Fruit fly (Drosophila melanogaster) whole organism, embryonic: ENCODE results near the gene RfC4.

ENCODE experiments used
- Antp ChIP-seq: fragments of 200-800 bp; sonication (Bioruptor generic); optimal IDR thresholded peaks from 3 replicates; lab custom pipeline; 2016; ENCODE audit warnings: missing biosample characterization, missing genetic modification characterization
- B-H2 ChIP-seq: fragments of 200-800 bp; sonication (Bioruptor generic); optimal IDR thresholded peaks from 2 replicates; lab custom pipeline; 2018; ENCODE audit warnings: missing biosample characterization, mild to moderate bottlenecking, missing genetic modification characterization
- CG1024 ChIP-seq: fragments of 200-800 bp; sonication (Bioruptor generic); IDR thresholded peaks from 2 replicates; pipeline ENCODE4 v1.3.6; 2022; ENCODE audit warnings: missing biosample characterization, missing genetic modification characterization
- CG10543 ChIP-seq: fragments of 200-800 bp; sonication (Bioruptor generic); optimal IDR thresholded peaks from 3 replicates; lab custom pipeline; 2017; ENCODE audit warnings: missing biosample characterization, mild to moderate bottlenecking, missing genetic modification characterization, moderate library complexity
- CG12659 ChIP-seq: fragments of 200-800 bp; sonication (Bioruptor generic); optimal IDR thresholded peaks from 3 replicates; lab custom pipeline; 2017; ENCODE audit warnings: mild to moderate bottlenecking, missing biosample characterization, missing genetic modification reagents, missing genetic modification characterization
- CG14441 ChIP-seq: fragments of 200-800 bp; sonication (Bioruptor generic); IDR thresholded peaks from 2 replicates; pipeline ENCODE4 v1.3.6; 2022; ENCODE audit warnings: missing biosample characterization, missing genetic modification characterization
- CG16815 ChIP-seq: fragments of 200-800 bp; sonication (Bioruptor generic); optimal IDR thresholded peaks from 3 replicates; lab custom pipeline; 2017; ENCODE audit warnings: missing biosample characterization, mild to moderate bottlenecking, missing genetic modification characterization
- CG17612 ChIP-seq: fragments of 200-800 bp; sonication (Bioruptor generic); IDR thresholded peaks from 2 replicates; pipeline ENCODE4 v1.3.6; 2022; ENCODE audit warnings: missing biosample characterization, missing genetic modification characterization
- CG18599 ChIP-seq: fragments of 200-800 bp; sonication (Bioruptor generic); optimal IDR thresholded peaks from 3 replicates; lab custom pipeline; 2017; ENCODE audit warnings: missing biosample characterization, missing genetic modification characterization, mild to moderate bottlenecking, moderate library complexity, missing genetic modification reagents
- CG2678 ChIP-seq: fragments of 200-800 bp; sonication (Bioruptor generic); optimal IDR thresholded peaks from 3 replicates; lab custom pipeline; 2019; ENCODE audit warnings: missing biosample characterization, mild to moderate bottlenecking, missing genetic modification characterization, moderate library complexity
- CG31441 ChIP-seq: fragments of 200-800 bp; sonication (Bioruptor generic); IDR thresholded peaks from 2 replicates; pipeline ENCODE4 v1.3.6; 2022; ENCODE audit warnings: missing biosample characterization, missing genetic modification characterization
- CG33213 ChIP-seq: fragments of 200-800 bp; sonication (Bioruptor generic); optimal IDR thresholded peaks from 3 replicates; lab custom pipeline; 2016; ENCODE audit warnings: missing biosample characterization, missing genetic modification characterization
- CG34224 ChIP-seq: fragments of 200-800 bp; sonication (Bioruptor generic); IDR thresholded peaks from 3 replicates; pipeline ENCODE4 v1.3.6; 2022; ENCODE audit warnings: missing biosample characterization, missing genetic modification characterization; ENCODE audit not compliant: partially characterized antibody
- CG4328 ChIP-seq: fragments of 200-800 bp; sonication (Bioruptor generic); optimal IDR thresholded peaks from 3 replicates; lab custom pipeline; 2017; ENCODE audit warnings: missing biosample characterization, missing genetic modification reagents, missing genetic modification characterization
- CG4707 ChIP-seq: fragments of 200-800 bp; sonication (Bioruptor generic); optimal IDR thresholded peaks from 2 replicates; lab custom pipeline; 2018; ENCODE audit warnings: missing biosample characterization, mild to moderate bottlenecking, missing genetic modification characterization, moderate library complexity
- CG4854 ChIP-seq: fragments of 200-800 bp; sonication (Bioruptor generic); optimal IDR thresholded peaks from 2 replicates; lab custom pipeline; 2016; ENCODE audit warnings: missing biosample characterization, missing genetic modification characterization, inconsistent platforms
- CG6765 ChIP-seq: fragments of 200-800 bp; sonication (Bioruptor generic); optimal IDR thresholded peaks from 3 replicates; lab custom pipeline; 2017; ENCODE audit warnings: missing biosample characterization, mild to moderate bottlenecking, missing genetic modification characterization
- CTCF ChIP-seq: fragments of 200-800 bp; sonication (Bioruptor generic); optimal IDR thresholded peaks from 2 replicates; lab custom pipeline; 2017; ENCODE audit warnings: missing biosample characterization, mild to moderate bottlenecking, missing genetic modification characterization, moderate library complexity
- Chrac-16 ChIP-seq: fragments of 200-800 bp; sonication (Bioruptor generic); optimal IDR thresholded peaks from 3 replicates; lab custom pipeline; 2016; ENCODE audit warnings: missing biosample characterization, missing genetic modification characterization
- Doc3 ChIP-seq: fragments of 200-800 bp; sonication (Bioruptor generic); IDR thresholded peaks from 3 replicates; pipeline ENCODE4 v1.3.6; 2022; ENCODE audit warnings: missing biosample characterization, missing genetic modification characterization; ENCODE audit not compliant: partially characterized antibody
- Dref ChIP-seq: fragments of 200-800 bp; sonication (Bioruptor generic); IDR thresholded peaks from 2 replicates; pipeline ENCODE4 v1.3.6; 2022; ENCODE audit warnings: missing biosample characterization, missing genetic modification characterization
- Ets97D ChIP-seq: fragments of 200-800 bp; sonication (Bioruptor generic); optimal IDR thresholded peaks from 3 replicates; lab custom pipeline; 2016; ENCODE audit warnings: missing biosample characterization, missing genetic modification characterization
- Fer2 ChIP-seq: fragments of 200-800 bp; sonication (Bioruptor generic); optimal IDR thresholded peaks from 2 replicates; lab custom pipeline; 2018; ENCODE audit warnings: missing biosample characterization, mild to moderate bottlenecking, missing genetic modification characterization, moderate library complexity
- Gug ChIP-seq: fragments of 200-800 bp; sonication (Bioruptor generic); IDR thresholded peaks from 4 replicates; pipeline ENCODE4 v1.3.6; 2022; ENCODE audit warnings: missing biosample characterization, missing genetic modification characterization
- MBD-R2 ChIP-seq: fragments of 200-800 bp; sonication (Bioruptor generic); IDR thresholded peaks from 2 replicates; pipeline ENCODE4 v1.3.6; 2022; ENCODE audit warnings: missing biosample characterization, missing genetic modification characterization
- MESR4 ChIP-seq: fragments of 200-800 bp; sonication (Bioruptor generic); optimal IDR thresholded peaks from 2 replicates; lab custom pipeline; 2018; ENCODE audit warnings: missing biosample characterization, mild to moderate bottlenecking, missing genetic modification characterization, moderate library complexity
- Taf1 ChIP-seq: fragments of 200-800 bp; sonication (Bioruptor generic); IDR thresholded peaks from 2 replicates; pipeline ENCODE4 v1.3.6; 2022; ENCODE audit warnings: missing biosample characterization, missing genetic modification characterization
- bigmax ChIP-seq: fragments of 200-800 bp; sonication (Bioruptor generic); optimal IDR thresholded peaks from 2 replicates; lab custom pipeline; 2018; ENCODE audit warnings: missing biosample characterization, mild to moderate bottlenecking, missing genetic modification characterization
- chif ChIP-seq, 2 experiments: fragments of 200-800 bp; sonication (Bioruptor generic); optimal IDR thresholded peaks; 3 replicates each; lab custom pipeline; 2016; ENCODE audit warnings: missing biosample characterization in 2 of 2, missing genetic modification characterization in 2 of 2
- chinmo ChIP-seq: fragments of 200-800 bp; sonication (Bioruptor generic); IDR thresholded peaks from 4 replicates; pipeline ENCODE4 v1.3.6; 2022; ENCODE audit warnings: missing biosample characterization, missing genetic modification characterization; ENCODE audit not compliant: partially characterized antibody
- dmrt11E ChIP-seq: fragments of 200-800 bp; sonication (Bioruptor generic); optimal IDR thresholded peaks from 3 replicates; lab custom pipeline; 2018; ENCODE audit warnings: missing biosample characterization, mild to moderate bottlenecking, missing genetic modification characterization, moderate library complexity
- fu2 ChIP-seq: fragments of 200-800 bp; sonication (Bioruptor generic); optimal IDR thresholded peaks from 2 replicates; lab custom pipeline; 2016; ENCODE audit warnings: missing biosample characterization, missing genetic modification characterization
- h ChIP-seq: fragments of >200 bp; optimal IDR thresholded peaks from 2 replicates; lab custom pipeline; 2017
- kni ChIP-seq: fragments of 200-800 bp; sonication (Bioruptor generic); optimal IDR thresholded peaks from 3 replicates; lab custom pipeline; 2017; ENCODE audit warnings: mild to moderate bottlenecking, missing biosample characterization, missing genetic modification reagents, missing genetic modification characterization
- mam ChIP-seq: fragments of 200-800 bp; sonication (Bioruptor generic); optimal IDR thresholded peaks from 3 replicates; lab custom pipeline; 2016; ENCODE audit warnings: missing biosample characterization, missing genetic modification characterization
- nau ChIP-seq: fragments of 200-800 bp; sonication (Bioruptor generic); optimal IDR thresholded peaks from 3 replicates; lab custom pipeline; 2017; ENCODE audit warnings: missing biosample characterization, mild to moderate bottlenecking, missing genetic modification characterization, missing genetic modification reagents
- nmo ChIP-seq: fragments of 200-800 bp; sonication (Bioruptor generic); optimal IDR thresholded peaks from 2 replicates; lab custom pipeline; 2018; ENCODE audit warnings: missing biosample characterization, mild to moderate bottlenecking, missing genetic modification characterization, moderate library complexity
- pan ChIP-seq, 4 experiments: fragments of >200 bp in 3 of 4; fragments of 200-800 bp in 1 of 4; sonication (Bioruptor generic) in 1 of 4; optimal IDR thresholded peaks in 3 of 4; IDR thresholded peaks in 1 of 4; 2 replicates each; pipeline versions ENCODE4 v1.3.6 to Lab custom; 2017 to 2022; ENCODE audit warnings: missing biosample characterization in 2 of 4, missing genetic modification characterization in 2 of 4, mixed read lengths in 1 of 4
- pho ChIP-seq: fragments of 200-800 bp; sonication (Bioruptor generic); optimal IDR thresholded peaks from 2 replicates; lab custom pipeline; 2016; ENCODE audit warnings: missing biosample characterization, missing genetic modification characterization
- pum ChIP-seq: fragments of 200-800 bp; sonication (Bioruptor generic); optimal IDR thresholded peaks from 2 replicates; lab custom pipeline; 2016; ENCODE audit warnings: missing biosample characterization, missing genetic modification characterization
- ro ChIP-seq: fragments of 200-800 bp; sonication (Bioruptor generic); IDR thresholded peaks from 2 replicates; pipeline ENCODE4 v1.3.6; 2022; ENCODE audit warnings: missing biosample characterization, missing genetic modification characterization
- run ChIP-seq: fragments of 200-800 bp; sonication (Bioruptor generic); optimal IDR thresholded peaks from 3 replicates; lab custom pipeline; 2018; ENCODE audit warnings: missing biosample characterization, mild to moderate bottlenecking, missing genetic modification characterization
- sim ChIP-seq: fragments of 200-800 bp; sonication (Bioruptor generic); IDR thresholded peaks from 2 replicates; pipeline ENCODE4 v1.3.6; 2022; ENCODE audit warnings: missing biosample characterization, missing genetic modification characterization
- sima ChIP-seq: fragments of 200-800 bp; sonication (Bioruptor generic); optimal IDR thresholded peaks from 2 replicates; lab custom pipeline; 2016; ENCODE audit warnings: missing biosample characterization, missing genetic modification characterization
- stc ChIP-seq: fragments of 200-800 bp; sonication (Bioruptor generic); IDR thresholded peaks from 2 replicates; pipeline ENCODE4 v1.3.6; 2022; ENCODE audit warnings: missing biosample characterization, missing genetic modification characterization
- trh ChIP-seq: fragments of 200-800 bp; sonication (Bioruptor generic); optimal IDR thresholded peaks from 2 replicates; lab custom pipeline; 2016; ENCODE audit warnings: missing biosample characterization, missing genetic modification characterization

The RfC4 gene

dm6 chr3L:4103258-4104247 lies 32.3 kb downstream of the RfC4 start, which contains the start of gene Fit1 (continued):
- TF ChIP-seq MESR4 (GFP tag; lab: Kevin White, UChicago) (peak; percentile 75), trh (no peak), CTCF (no peak), h (no peak), pum (GFP tag; lab: Kevin White, UChicago) (no peak), CG17612 (GFP tag; lab: Robert Waterston, UW) (no peak), CG16815 (GFP tag; lab: Kevin White, UChicago) (no peak), chinmo (peak; percentile 82), kni (GFP tag; lab: Kevin White, UChicago) (no peak), CG4854 (GFP tag; lab: Kevin White, UChicago) (no peak), Chrac-16 (no peak), Antp (GFP tag; lab: Kevin White, UChicago) (no peak), CG6765 (no peak), CG34224 (GFP tag; lab: Robert Waterston, UW) (peak; percentile 60), stc (GFP tag; lab: Robert Waterston, UW) (0 out of 2 replicates have a peak, but pooled peaks have one; percentile 30), Doc3 (GFP tag; lab: Robert Waterston, UW) (peak; percentile 51; the same call in 2 of the 3 replicates), pan (optimal IDR thresholded peaks at IDR 0.05; lab: Kevin White, UChicago) (no peak), pan (GFP tag; optimal IDR thresholded peaks at IDR 0.05 in 1 of 2, IDR thresholded peaks at IDR 0.05 in 1 of 2) (peak in 1 of 2 experiments; percentile 7), CG18599 (peak; percentile 19), Fer2 (no peak), chif (GFP tag; optimal IDR thresholded peaks at IDR 0.05; lab: Kevin White, UChicago) (no peak), MBD-R2 (GFP tag; lab: Robert Waterston, UW) (no peak), bigmax (no peak), mam (GFP tag; lab: Kevin White, UChicago) (no peak), CG12659 (no peak), sima (GFP tag; lab: Kevin White, UChicago) (no peak), CG2678 (tag; lab: Kevin White, UChicago) (peak; percentile 14), run (tag; lab: Kevin White, UChicago) (no peak), Gug (GFP tag; lab: Robert Waterston, UW) (no peak), ro (GFP tag; lab: Robert Waterston, UW) (no peak), CG4707 (GFP tag; lab: Kevin White, UChicago) (no peak), CG4328 (GFP tag; lab: Kevin White, UChicago) (no peak), CG31441 (GFP tag; lab: Robert Waterston, UW) (no peak), nmo (no peak), CG1024 (GFP tag; lab: Robert Waterston, UW) (no peak), sim (GFP tag; lab: Robert Waterston, UW) (no peak), CG14441 (GFP tag; lab: Robert Waterston, UW) (no peak), dmrt11E (no peak), CG33213 (GFP tag; lab: Kevin White, UChicago) (no peak), fu2 (no peak), B-H2 (GFP tag; lab: Kevin White, UChicago) (no peak), pho (no peak), Ets97D (GFP tag; lab: Kevin White, UChicago) (no peak), nau (GFP tag; lab: Kevin White, UChicago) (peak; percentile 37), Dref (GFP tag; lab: Robert Waterston, UW) (peak; percentile 84), CG10543 (GFP tag; lab: Kevin White, UChicago) (peak; percentile 90), Taf1 (GFP tag; lab: Robert Waterston, UW) (no peak)
